Worm (Caenorhabditis elegans): ENCODE data around the gene ugt-17.

ugt-17 gene

ce11 chrV:10123324-10123723 lies 18.6 kb upstream of the ugt-17 start, which contains the start of gene C08B6.6 (continued):
- TF ChIP-seq ztf-22 (GFP tag; optimal IDR thresholded peaks at IDR 0.05) (no peak), him-1 (tag; optimal IDR thresholded peaks at IDR 0.05) (no peak), somi-1 (GFP tag; optimal IDR thresholded peaks at IDR 0.05) (no peak), snpc-1.1 (tag; optimal IDR thresholded peaks at IDR 0.05; ENCODE audit: insufficient read depth) (no peak), nhr-80 (tag; optimal IDR thresholded peaks at IDR 0.05) (no peak)

ce11 chrV:10122670-10123069 lies 17.9 kb upstream of the ugt-17 start, which contains the start of gene srxa-19:
Gene srxa-19, minus strand, starts transcription at chrV:10122770.
- TF ChIP-seq ceh-58 (GFP tag; IDR thresholded peaks at IDR 0.05) = no peak
- no peak for TF ChIP-seq mel-28 (tag; optimal IDR thresholded peaks at IDR 0.05; ENCODE audit: borderline replicate concordance)
- TF ChIP-seq let-526 (GFP tag; IDR thresholded peaks at IDR 0.05) = no peak
- TF ChIP-seq ekl-4 (GFP tag; IDR thresholded peaks at IDR 0.05) = no peak
- TF ChIP-seq F57A8.1 (GFP tag; optimal IDR thresholded peaks at IDR 0.05) = no peak
- TF ChIP-seq Y56A3A.18 (GFP tag; IDR thresholded peaks at IDR 0.05) = no peak
- TF ChIP-seq Y53G8AR.9 (GFP tag; conservative IDR thresholded peaks at IDR 0.05) = no peak

DNA sequence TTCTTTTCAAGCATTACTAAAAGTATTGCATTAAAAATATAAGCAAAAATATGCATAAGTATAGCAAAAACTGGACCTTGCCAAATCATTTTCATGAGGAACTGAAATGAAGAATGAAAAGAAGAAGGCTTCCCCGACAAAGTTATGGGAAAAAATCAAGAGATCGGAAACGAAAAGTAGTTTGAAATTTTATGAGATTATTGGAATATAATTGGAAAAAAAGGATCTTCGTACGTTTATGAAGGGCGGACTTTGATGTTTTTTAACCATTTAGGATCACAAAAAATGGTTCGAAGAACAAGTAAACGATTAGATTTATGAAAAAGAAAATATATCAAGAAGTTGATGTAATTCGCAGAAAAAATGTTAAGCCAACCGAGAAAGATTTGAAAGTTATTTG lies 16.1 kb upstream of the ugt-17 start, which contains the start of gene srxa-18:
Gene srxa-18, minus strand, starts transcription at position 100 of the 400 bp plus-strand sequence.
- TF ChIP-seq die-1 (tag; optimal IDR thresholded peaks at IDR 0.05) (no peak), zim-3 (tag; optimal IDR thresholded peaks at IDR 0.05) (no peak), Y95B8A.8 (GFP tag; IDR thresholded peaks at IDR 0.05) (no peak), rec-8 (tag; optimal IDR thresholded peaks at IDR 0.05) (no peak), tlf-1 (GFP tag; optimal IDR thresholded peaks at IDR 0.05) (no peak), ama-1 (optimal IDR thresholded peaks at IDR 0.05) (no peak), ama-1 (GFP tag; optimal IDR thresholded peaks at IDR 0.05) (no peak), Y67H2A.10 (GFP tag; conservative IDR thresholded peaks at IDR 0.05) (no peak), nfyb-1 (GFP tag; IDR thresholded peaks at IDR 0.05) (no peak), nhr-27 (tag; optimal IDR thresholded peaks at IDR 0.05) (no peak)

- no peak for TF ChIP-seq K11D2.4 (GFP tag; IDR thresholded peaks at IDR 0.05)
- TF ChIP-seq F22D6.2 (tag; optimal IDR thresholded peaks at IDR 0.05) = no peak
- TF ChIP-seq nfya-1 (tag; optimal IDR thresholded peaks at IDR 0.05; ENCODE audit: borderline replicate concordance, insufficient read depth) = no peak
- TF ChIP-seq repo-1 (tag; optimal IDR thresholded peaks at IDR 0.05) = no peak
- no peak for TF ChIP-seq attf-3 (GFP tag; conservative IDR thresholded peaks at IDR 0.05)
Observed at ce11 chrV:10117465-10117864, 12.7 kb upstream of the ugt-17 start, which contains the start of gene C08B6.5. Gene C08B6.5, plus strand, starts transcription at chrV:10117765.

DNA sequence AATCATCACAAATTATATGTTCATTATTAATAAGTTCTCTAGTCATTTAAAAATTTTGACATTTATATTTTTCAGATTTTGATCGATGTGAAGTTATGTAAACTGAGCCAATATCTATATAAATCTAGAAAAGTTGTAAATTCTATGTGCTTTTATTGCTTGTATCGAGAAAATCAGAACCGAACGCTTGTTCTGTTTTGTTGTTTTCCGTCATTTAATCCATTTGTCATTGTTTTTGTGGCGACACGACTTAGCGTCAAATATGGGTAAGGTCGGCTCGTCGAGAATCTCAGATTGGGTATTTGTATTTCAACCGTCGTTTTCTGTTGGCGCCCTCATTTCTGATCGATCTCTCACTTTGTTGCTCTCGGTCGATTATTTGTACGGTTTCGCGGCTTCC lies 9.6 kb upstream of the ugt-17 start, which contains the start of gene cht-5:
Gene cht-5, plus strand, starts transcription at position 301 of the 400 bp plus-strand sequence.
- TF ChIP-seq lin-54 (GFP tag; optimal IDR thresholded peaks at IDR 0.05) (no peak), ets-4 (GFP tag; optimal IDR thresholded peaks at IDR 0.05) (no peak), zfh-2 (GFP tag; conservative IDR thresholded peaks at IDR 0.05) (no peak), sea-2 (GFP tag; IDR thresholded peaks at IDR 0.05) (no peak), F39B2.1 (GFP tag; IDR thresholded peaks at IDR 0.05) (no peak), die-1 (tag; optimal IDR thresholded peaks at IDR 0.05) (no peak), let-607 (tag; optimal IDR thresholded peaks at IDR 0.05) (no peak), Y79H2A.3 (GFP tag; conservative IDR thresholded peaks at IDR 0.05) (no peak), atf-7 (tag; optimal IDR thresholded peaks at IDR 0.05) (no peak), attf-5 (GFP tag; optimal IDR thresholded peaks at IDR 0.05) (no peak), nhr-80 (tag; optimal IDR thresholded peaks at IDR 0.05) (no peak), C06A6.2 (GFP tag; conservative IDR thresholded peaks at IDR 0.05) (no peak), pbrm-1 (GFP tag; IDR thresholded peaks at IDR 0.05) (no peak), bed-1 (GFP tag; IDR thresholded peaks at IDR 0.05) (no peak), ztf-3 (GFP tag; optimal IDR thresholded peaks at IDR 0.05) (no peak), rec-8 (tag; optimal IDR thresholded peaks at IDR 0.05) (no peak), rpc-1 (optimal IDR thresholded peaks at IDR 0.05) (no peak), rpc-1 (tag; optimal IDR thresholded peaks at IDR 0.05) (no peak)
